Fruit fly (Drosophila melanogaster): ENCODE measurements around the gene Aps.
A peak's percentile ranks its signal among the peaks of the same experiment; 100 is the strongest.

DNA sequence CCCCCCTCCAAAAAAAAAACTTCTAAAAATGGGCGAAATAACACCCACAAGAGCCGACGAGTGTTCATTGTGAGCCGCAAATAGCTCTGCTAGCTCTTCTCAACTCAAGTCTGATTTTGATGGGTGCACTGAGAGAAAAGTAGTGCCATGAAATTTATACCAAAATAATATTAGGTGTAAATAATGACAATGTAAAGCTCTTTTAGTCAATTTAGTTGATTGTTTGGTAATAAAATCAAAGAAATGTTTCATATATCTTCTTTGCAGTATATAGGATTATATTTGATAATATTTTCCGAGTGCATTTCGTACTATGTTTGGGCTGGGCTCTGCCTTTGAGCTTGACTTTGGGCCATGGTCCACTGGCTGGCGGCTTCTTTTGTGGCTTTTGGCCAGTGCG is 5.8 kb upstream of the Aps start:
- no peak for TF ChIP-seq Snoo (tag; optimal IDR thresholded peaks at IDR 0.05)
- peak; percentile 32; the same call in 1 of the 2 replicates for TF ChIP-seq Ets98B (GFP tag; IDR thresholded peaks at IDR 0.05)
- peak; percentile 63 for TF ChIP-seq CG17806 (tag; optimal IDR thresholded peaks at IDR 0.05)
- no peak for TF ChIP-seq EcR (GFP tag; optimal IDR thresholded peaks at IDR 0.05)
- TF ChIP-seq CG8301 (tag; optimal IDR thresholded peaks at IDR 0.05), result peak; percentile 51

Measured in whole organism, pupa.